Fruit fly (Drosophila melanogaster) whole organism, embryonic: ENCODE data around the gene Brms1.

ENCODE experiments used
- ATbp ChIP-seq: fragments of 200-800 bp; sonication (Bioruptor generic); optimal IDR thresholded peaks from 2 replicates; lab custom pipeline; 2017; ENCODE audit warnings: missing biosample characterization, mild to moderate bottlenecking, missing genetic modification characterization, missing genetic modification reagents
- Antp ChIP-seq: fragments of 200-800 bp; sonication (Bioruptor generic); optimal IDR thresholded peaks from 3 replicates; lab custom pipeline; 2016; ENCODE audit warnings: missing biosample characterization, missing genetic modification characterization
- Awh ChIP-seq: fragments of 200-800 bp; sonication (Bioruptor generic); IDR thresholded peaks from 2 replicates; pipeline ENCODE4, ENCODE4 v1.3.6; 2022; ENCODE audit warnings: missing biosample characterization, missing genetic modification characterization
- CG10147 ChIP-seq: fragments of 200-800 bp; sonication (Bioruptor generic); optimal IDR thresholded peaks from 2 replicates; lab custom pipeline; 2019; ENCODE audit warnings: missing biosample characterization, mild to moderate bottlenecking, missing genetic modification characterization, moderate library complexity
- CG11398 ChIP-seq: fragments of 200-800 bp; sonication (Bioruptor generic); optimal IDR thresholded peaks from 2 replicates; lab custom pipeline; 2016; ENCODE audit warnings: missing biosample characterization, missing genetic modification characterization
- CG11695 ChIP-seq: fragments of 200-800 bp; sonication (Bioruptor generic); IDR thresholded peaks from 3 replicates; pipeline ENCODE4 v1.3.6; 2022; ENCODE audit warnings: missing biosample characterization, missing genetic modification characterization
- CG12391 ChIP-seq: fragments of 200-800 bp; sonication (Bioruptor generic); optimal IDR thresholded peaks from 3 replicates; lab custom pipeline; 2018; ENCODE audit warnings: missing biosample characterization, mild to moderate bottlenecking, missing genetic modification characterization, moderate library complexity
- CG12659 ChIP-seq: fragments of 200-800 bp; sonication (Bioruptor generic); optimal IDR thresholded peaks from 3 replicates; lab custom pipeline; 2017; ENCODE audit warnings: mild to moderate bottlenecking, missing biosample characterization, missing genetic modification reagents, missing genetic modification characterization
- CG13894 ChIP-seq: fragments of 200-800 bp; sonication (Bioruptor generic); optimal IDR thresholded peaks from 3 replicates; lab custom pipeline; 2018; ENCODE audit warnings: missing biosample characterization, mild to moderate bottlenecking, missing genetic modification characterization, moderate library complexity
- CG1647 ChIP-seq: fragments of 200-800 bp; sonication (Bioruptor generic); optimal IDR thresholded peaks from 3 replicates; lab custom pipeline; 2016; ENCODE audit warnings: missing biosample characterization, missing genetic modification characterization
- CG17186 ChIP-seq: fragments of 200-800 bp; sonication (Bioruptor generic); optimal IDR thresholded peaks from 3 replicates; lab custom pipeline; 2017; ENCODE audit warnings: missing biosample characterization, missing genetic modification reagents, missing genetic modification characterization
- CG17359 ChIP-seq: fragments of 200-800 bp; sonication (Bioruptor generic); optimal IDR thresholded peaks from 3 replicates; lab custom pipeline; 2018; ENCODE audit warnings: missing biosample characterization, mild to moderate bottlenecking, missing genetic modification characterization, moderate library complexity
- CG2120 ChIP-seq: fragments of 200-800 bp; sonication (Bioruptor generic); optimal IDR thresholded peaks from 3 replicates; lab custom pipeline; 2016; ENCODE audit warnings: missing biosample characterization, missing genetic modification characterization
- CG32772 ChIP-seq: fragments of 200-800 bp; sonication (Bioruptor generic); IDR thresholded peaks from 2 replicates; pipeline ENCODE4 v1.3.6; 2022; ENCODE audit warnings: missing biosample characterization, missing genetic modification characterization
- CG34422 ChIP-seq: fragments of 200-800 bp; sonication (Bioruptor generic); IDR thresholded peaks from 3 replicates; pipeline ENCODE4 v1.3.6; 2022; ENCODE audit warnings: missing biosample characterization, missing genetic modification characterization
- CG4328 ChIP-seq: fragments of 200-800 bp; sonication (Bioruptor generic); optimal IDR thresholded peaks from 3 replicates; lab custom pipeline; 2017; ENCODE audit warnings: missing biosample characterization, missing genetic modification reagents, missing genetic modification characterization
- CG4360 ChIP-seq: fragments of 200-800 bp; sonication (Bioruptor generic); IDR thresholded peaks from 2 replicates; pipeline ENCODE4 v1.3.6; 2022; ENCODE audit warnings: missing biosample characterization, missing genetic modification characterization
- CG6175 ChIP-seq: fragments of 200-800 bp; sonication (Bioruptor generic); IDR thresholded peaks from 3 replicates; pipeline ENCODE4 v1.3.6; 2022; ENCODE audit warnings: missing biosample characterization, missing genetic modification characterization
- CG7745 ChIP-seq: fragments of 200-800 bp; sonication (Bioruptor generic); optimal IDR thresholded peaks from 2 replicates; lab custom pipeline; 2018; ENCODE audit warnings: missing biosample characterization, mild to moderate bottlenecking, missing genetic modification characterization, moderate library complexity
- CG7928 ChIP-seq: fragments of 200-800 bp; sonication (Bioruptor generic); optimal IDR thresholded peaks from 2 replicates; lab custom pipeline; 2017; ENCODE audit warnings: missing biosample characterization, mild to moderate bottlenecking, missing genetic modification characterization
- CG9876 ChIP-seq: fragments of 200-800 bp; sonication (Bioruptor generic); optimal IDR thresholded peaks from 2 replicates; lab custom pipeline; 2016; ENCODE audit warnings: missing biosample characterization, missing genetic modification characterization
- CTCF ChIP-seq: fragments of 200-800 bp; sonication (Bioruptor generic); optimal IDR thresholded peaks from 2 replicates; lab custom pipeline; 2017; ENCODE audit warnings: missing biosample characterization, mild to moderate bottlenecking, missing genetic modification characterization, moderate library complexity
- Dfd ChIP-seq, 2 experiments: fragments of >200 bp; optimal IDR thresholded peaks; 2 replicates each; lab custom pipeline; 2017; ENCODE audit warnings: missing biosample characterization in 2 of 2, missing genetic modification characterization in 2 of 2
- Dll ChIP-seq: fragments of 200-800 bp; sonication (Bioruptor generic); IDR thresholded peaks from 4 replicates; pipeline ENCODE4 v1.3.6; 2022; ENCODE audit warnings: missing biosample characterization, missing genetic modification characterization; ENCODE audit not compliant: partially characterized antibody
- Hand ChIP-seq: fragments of 200-800 bp; sonication (Bioruptor generic); optimal IDR thresholded peaks from 2 replicates; lab custom pipeline; 2017; ENCODE audit warnings: mild to moderate bottlenecking, missing biosample characterization, missing genetic modification reagents, missing genetic modification characterization
- Lim3 ChIP-seq: fragments of 200-800 bp; sonication (Bioruptor generic); IDR thresholded peaks from 2 replicates; pipeline ENCODE4 v1.3.6; 2022; ENCODE audit warnings: missing biosample characterization, missing genetic modification characterization
- Mad ChIP-seq: fragments of 200-800 bp; sonication (Bioruptor generic); optimal IDR thresholded peaks from 2 replicates; lab custom pipeline; 2016; ENCODE audit warnings: missing biosample characterization, missing genetic modification characterization
- NFAT ChIP-seq: fragments of 200-800 bp; sonication (Bioruptor generic); IDR thresholded peaks from 2 replicates; pipeline ENCODE4 v1.3.6; 2022; ENCODE audit warnings: missing biosample characterization, missing genetic modification characterization
- Pdp1 ChIP-seq, 2 experiments: fragments of 200-800 bp; sonication (Bioruptor generic); optimal IDR thresholded peaks; 3 replicates each; lab custom pipeline; 2016; ENCODE audit warnings: missing biosample characterization in 2 of 2, missing genetic modification characterization in 2 of 2, mild to moderate bottlenecking in 1 of 2, moderate library complexity in 1 of 2
- Ptx1 ChIP-seq: fragments of 200-800 bp; sonication (Bioruptor generic); IDR thresholded peaks from 2 replicates; pipeline ENCODE4 v1.3.6; 2022; ENCODE audit warnings: missing biosample characterization, missing genetic modification characterization
- Ravus ChIP-seq: fragments of 200-800 bp; sonication (Bioruptor generic); IDR thresholded peaks from 2 replicates; pipeline ENCODE4 v1.3.6; 2022; ENCODE audit warnings: missing biosample characterization, missing genetic modification characterization
- aop ChIP-seq: fragments of 200-800 bp; sonication (Bioruptor generic); IDR thresholded peaks from 2 replicates; pipeline ENCODE4 v1.3.6; 2022; ENCODE audit warnings: missing biosample characterization, missing genetic modification characterization
- az2 ChIP-seq: fragments of 200-800 bp; sonication (Bioruptor generic); optimal IDR thresholded peaks from 3 replicates; lab custom pipeline; 2016; ENCODE audit warnings: missing biosample characterization, missing genetic modification characterization
- bbx ChIP-seq: fragments of 200-800 bp; sonication (Bioruptor generic); IDR thresholded peaks from 2 replicates; pipeline ENCODE4 v1.3.6; 2022; ENCODE audit warnings: missing biosample characterization, missing genetic modification characterization; ENCODE audit not compliant: partially characterized antibody
- bigmax ChIP-seq: fragments of 200-800 bp; sonication (Bioruptor generic); optimal IDR thresholded peaks from 2 replicates; lab custom pipeline; 2018; ENCODE audit warnings: missing biosample characterization, mild to moderate bottlenecking, missing genetic modification characterization
- chif ChIP-seq, 2 experiments: fragments of 200-800 bp; sonication (Bioruptor generic); optimal IDR thresholded peaks; 3 replicates each; lab custom pipeline; 2016; ENCODE audit warnings: missing biosample characterization in 2 of 2, missing genetic modification characterization in 2 of 2
- danr ChIP-seq: fragments of 200-800 bp; sonication (Bioruptor generic); IDR thresholded peaks from 2 replicates; pipeline ENCODE4 v1.3.6; 2022; ENCODE audit warnings: missing biosample characterization, missing genetic modification characterization
- disco-r ChIP-seq: fragments of 200-800 bp; sonication (Bioruptor generic); optimal IDR thresholded peaks from 2 replicates; lab custom pipeline; 2016; ENCODE audit warnings: missing biosample characterization, missing genetic modification characterization
- gcm2 ChIP-seq: fragments of 200-800 bp; sonication (Bioruptor generic); optimal IDR thresholded peaks from 2 replicates; lab custom pipeline; 2016; ENCODE audit warnings: missing biosample characterization, missing genetic modification characterization
- gsb ChIP-seq: fragments of 200-800 bp; sonication (Bioruptor generic); IDR thresholded peaks from 2 replicates; pipeline ENCODE4 v1.3.6; 2022; ENCODE audit warnings: missing biosample characterization, missing genetic modification characterization
- jing ChIP-seq: fragments of 200-800 bp; sonication (Bioruptor generic); optimal IDR thresholded peaks from 2 replicates; lab custom pipeline; 2018; ENCODE audit warnings: missing biosample characterization, mild to moderate bottlenecking, missing genetic modification characterization
- knrl ChIP-seq: fragments of 200-800 bp; sonication (Bioruptor generic); IDR thresholded peaks from 3 replicates; pipeline ENCODE4 v1.3.6; 2022; ENCODE audit warnings: missing biosample characterization, missing genetic modification characterization; ENCODE audit not compliant: partially characterized antibody
- pum ChIP-seq: fragments of 200-800 bp; sonication (Bioruptor generic); optimal IDR thresholded peaks from 2 replicates; lab custom pipeline; 2016; ENCODE audit warnings: missing biosample characterization, missing genetic modification characterization
- salm ChIP-seq: fragments of 200-800 bp; sonication (Bioruptor generic); optimal IDR thresholded peaks from 2 replicates; lab custom pipeline; 2018; ENCODE audit warnings: missing biosample characterization, mild to moderate bottlenecking, missing genetic modification characterization
- so ChIP-seq: fragments of 200-800 bp; sonication (Bioruptor generic); IDR thresholded peaks from 3 replicates; pipeline ENCODE4 v1.3.6; 2022; ENCODE audit warnings: missing biosample characterization, missing genetic modification characterization
- tgo ChIP-seq: fragments of 200-800 bp; sonication (Bioruptor generic); IDR thresholded peaks from 3 replicates; pipeline ENCODE4 v1.3.6; 2022; ENCODE audit warnings: missing biosample characterization, missing genetic modification characterization
- tup ChIP-seq: fragments of 200-800 bp; sonication (Bioruptor generic); optimal IDR thresholded peaks from 2 replicates; lab custom pipeline; 2016; ENCODE audit warnings: missing biosample characterization, mild to moderate bottlenecking, missing genetic modification characterization, moderate library complexity
- unpg ChIP-seq: fragments of 200-800 bp; sonication (Bioruptor generic); optimal IDR thresholded peaks from 3 replicates; lab custom pipeline; 2018; ENCODE audit warnings: missing biosample characterization, mild to moderate bottlenecking, missing genetic modification characterization, moderate library complexity
- zen ChIP-seq: fragments of 200-800 bp; sonication (Bioruptor generic); optimal IDR thresholded peaks from 3 replicates; lab custom pipeline; 2018; ENCODE audit warnings: missing biosample characterization, mild to moderate bottlenecking, missing genetic modification characterization, moderate library complexity
- zf30C ChIP-seq: fragments of 200-800 bp; sonication (Bioruptor generic); optimal IDR thresholded peaks from 3 replicates; lab custom pipeline; 2018; ENCODE audit warnings: missing biosample characterization, mild to moderate bottlenecking, missing genetic modification characterization
- zfh1 ChIP-seq: fragments of 200-800 bp; sonication (Bioruptor generic); IDR thresholded peaks from 3 replicates; pipeline ENCODE4 v1.3.6; 2022; ENCODE audit warnings: missing biosample characterization, missing genetic modification characterization

The Brms1 gene

dm6 chrX:12937825-12938520 is 28.6 kb upstream of the Brms1 start (continued):
- no peak; the same call in 1 of the 2 replicates for TF ChIP-seq Ptx1
- no peak for TF ChIP-seq bigmax (GFP tag; lab: Kevin White, UChicago)
- TF ChIP-seq Dfd (GFP tag; optimal IDR thresholded peaks at IDR 0.05; lab: Kevin White, UChicago) = no peak
- no peak for TF ChIP-seq aop
- TF ChIP-seq Pdp1 (GFP tag; optimal IDR thresholded peaks at IDR 0.05; lab: Kevin White, UChicago) = no peak
- TF ChIP-seq tup (GFP tag; lab: Kevin White, UChicago) = no peak
- TF ChIP-seq CG7745 (tag; lab: Kevin White, UChicago) = no peak
- no peak for TF ChIP-seq Antp (GFP tag; lab: Kevin White, UChicago)
- TF ChIP-seq CG12659 (GFP tag; lab: Kevin White, UChicago) = peak; percentile 29
- peak; percentile 53 for TF ChIP-seq CG12391 (tag; lab: Kevin White, UChicago)
- peak; percentile 32 for TF ChIP-seq Hand (GFP tag; lab: Kevin White, UChicago)
- no peak for TF ChIP-seq Lim3 (GFP tag; lab: Robert Waterston, UW)
- no peak for TF ChIP-seq az2
- no peak for TF ChIP-seq chif (GFP tag; optimal IDR thresholded peaks at IDR 0.05; lab: Kevin White, UChicago)
- peak; percentile 24 for TF ChIP-seq CG13894 (tag; lab: Kevin White, UChicago)
- TF ChIP-seq zen (tag; lab: Kevin White, UChicago) = no peak
- 0 out of 3 replicates have a peak, but pooled peaks have one; percentile 19 for TF ChIP-seq CG11695 (GFP tag; lab: Robert Waterston, UW)
- TF ChIP-seq knrl (GFP tag; lab: Robert Waterston, UW) = no peak
- no peak for TF ChIP-seq gcm2 (GFP tag; lab: Kevin White, UChicago)
- TF ChIP-seq CG10147 (GFP tag; lab: Kevin White, UChicago) = peak; percentile 60
- no peak for TF ChIP-seq Mad (GFP tag; lab: Kevin White, UChicago)
- TF ChIP-seq zf30C (GFP tag; lab: Kevin White, UChicago) = peak; percentile 78
- no peak for TF ChIP-seq CG4360 (GFP tag; lab: Robert Waterston, UW)
- TF ChIP-seq CG17186 (GFP tag; lab: Kevin White, UChicago) = no peak
- TF ChIP-seq bbx (GFP tag; lab: Robert Waterston, UW) = no peak
- no peak for TF ChIP-seq zfh1
- peak; percentile 66 for TF ChIP-seq CG17359 (tag; lab: Kevin White, UChicago)
- TF ChIP-seq Dll (GFP tag; lab: Robert Waterston, UW) = no peak
- no peak for TF ChIP-seq jing (GFP tag; lab: Kevin White, UChicago)
- TF ChIP-seq NFAT (GFP tag; lab: Robert Waterston, UW) = no peak
- TF ChIP-seq tgo (GFP tag; lab: Robert Waterston, UW) = peak; percentile 49; the same call in 1 of the 3 replicates
- TF ChIP-seq CG32772 (GFP tag; lab: Robert Waterston, UW) = 0 out of 2 replicates have a peak, but pooled peaks have one; percentile 15
- TF ChIP-seq Awh (GFP tag; lab: Robert Waterston, UW) = 0 out of 2 replicates have a peak, but pooled peaks have one; percentile 15
- TF ChIP-seq CG7928 (GFP tag; lab: Kevin White, UChicago) = no peak
- no peak for TF ChIP-seq CG4328 (GFP tag; lab: Kevin White, UChicago)
- TF ChIP-seq so (GFP tag; lab: Robert Waterston, UW) = no peak
- no peak for TF ChIP-seq CG9876 (GFP tag; lab: Kevin White, UChicago)
- no peak for TF ChIP-seq CG1647 (GFP tag; lab: Kevin White, UChicago)
- no peak for TF ChIP-seq salm (tag; lab: Kevin White, UChicago)
- no peak for TF ChIP-seq danr (GFP tag; lab: Robert Waterston, UW)
- TF ChIP-seq gsb (GFP tag; lab: Robert Waterston, UW) = no peak
- TF ChIP-seq CG11398 = no peak
- TF ChIP-seq disco-r (GFP tag; lab: Kevin White, UChicago) = no peak
- no peak for TF ChIP-seq pum (GFP tag; lab: Kevin White, UChicago)
- TF ChIP-seq unpg (GFP tag; lab: Kevin White, UChicago) = peak; percentile 44
- no peak for TF ChIP-seq Ravus (GFP tag; lab: Robert Waterston, UW)
- TF ChIP-seq CG2120 (GFP tag; lab: Kevin White, UChicago) = peak; percentile 36
- no peak for TF ChIP-seq CG34422 (GFP tag; lab: Robert Waterston, UW)
- TF ChIP-seq ATbp (GFP tag; lab: Kevin White, UChicago) = peak; percentile 17
- TF ChIP-seq CTCF = no peak
- no peak for TF ChIP-seq CG6175 (GFP tag; lab: Robert Waterston, UW)
